Fruit fly (Drosophila melanogaster) whole organism, embryonic: ENCODE results near the gene CG42542.

Source experiments
- Abd-B ChIP-seq: fragments of 200-800 bp; sonication (Bioruptor generic); optimal IDR thresholded peaks from 2 replicates; lab custom pipeline; 2018; ENCODE audit warnings: missing biosample characterization, mild to moderate bottlenecking, missing genetic modification characterization, moderate library complexity
- Adf1 ChIP-seq: fragments of 200-800 bp; sonication (Bioruptor generic); IDR thresholded peaks from 2 replicates; pipeline ENCODE4 v1.3.6; 2022; ENCODE audit warnings: missing biosample characterization, missing genetic modification characterization
- CG10267 ChIP-seq: fragments of 200-800 bp; sonication (Bioruptor generic); optimal IDR thresholded peaks from 2 replicates; lab custom pipeline; 2018; ENCODE audit warnings: missing biosample characterization, mild to moderate bottlenecking, missing genetic modification characterization, moderate library complexity
- CG12219 ChIP-seq: fragments of 200-800 bp; sonication (Bioruptor generic); optimal IDR thresholded peaks from 3 replicates; lab custom pipeline; 2018; ENCODE audit warnings: missing biosample characterization, mild to moderate bottlenecking, missing genetic modification characterization
- CG12659 ChIP-seq: fragments of 200-800 bp; sonication (Bioruptor generic); optimal IDR thresholded peaks from 3 replicates; lab custom pipeline; 2017; ENCODE audit warnings: mild to moderate bottlenecking, missing biosample characterization, missing genetic modification reagents, missing genetic modification characterization
- CG13287 ChIP-seq: fragments of 200-800 bp; sonication (Bioruptor generic); IDR thresholded peaks from 2 replicates; pipeline ENCODE4 v1.3.6; 2022; ENCODE audit warnings: missing biosample characterization, missing genetic modification characterization; ENCODE audit not compliant: partially characterized antibody
- CG1603 ChIP-seq: fragments of 200-800 bp; sonication (Bioruptor generic); optimal IDR thresholded peaks from 2 replicates; lab custom pipeline; 2019; ENCODE audit warnings: missing biosample characterization, mild to moderate bottlenecking, missing genetic modification characterization, moderate library complexity
- CG31441 ChIP-seq: fragments of 200-800 bp; sonication (Bioruptor generic); IDR thresholded peaks from 2 replicates; pipeline ENCODE4 v1.3.6; 2022; ENCODE audit warnings: missing biosample characterization, missing genetic modification characterization
- CG33213 ChIP-seq: fragments of 200-800 bp; sonication (Bioruptor generic); optimal IDR thresholded peaks from 3 replicates; lab custom pipeline; 2016; ENCODE audit warnings: missing biosample characterization, missing genetic modification characterization
- CG3847 ChIP-seq: fragments of 200-800 bp; sonication (Bioruptor generic); IDR thresholded peaks from 2 replicates; pipeline ENCODE4 v1.3.6; 2022; ENCODE audit warnings: missing biosample characterization, missing genetic modification characterization
- CG42726 ChIP-seq: fragments of 200-800 bp; sonication (Bioruptor generic); IDR thresholded peaks from 2 replicates; pipeline ENCODE4 v1.3.6; 2022; ENCODE audit warnings: missing biosample characterization, missing genetic modification characterization; ENCODE audit not compliant: partially characterized antibody
- CG6791 ChIP-seq: fragments of 200-800 bp; sonication (Bioruptor generic); IDR thresholded peaks from 3 replicates; pipeline ENCODE4 v1.3.6; 2022; ENCODE audit warnings: missing biosample characterization, missing genetic modification characterization; ENCODE audit not compliant: partially characterized antibody
- CG8924 ChIP-seq: fragments of 200-800 bp; optimal IDR thresholded peaks from 3 replicates; lab custom pipeline; 2019; ENCODE audit warnings: missing biosample characterization, mild to moderate bottlenecking, missing genetic modification characterization, moderate library complexity
- CG9437 ChIP-seq: fragments of 200-800 bp; sonication (Bioruptor generic); optimal IDR thresholded peaks from 2 replicates; lab custom pipeline; 2018; ENCODE audit warnings: missing biosample characterization, mild to moderate bottlenecking, missing genetic modification characterization
- CG9932 ChIP-seq: fragments of 200-800 bp; sonication (Bioruptor generic); IDR thresholded peaks from 2 replicates; pipeline ENCODE4 v1.3.6; 2022; ENCODE audit warnings: missing biosample characterization, missing genetic modification characterization
- CoRest ChIP-seq: fragments of 200-800 bp; sonication (Bioruptor generic); optimal IDR thresholded peaks from 3 replicates; lab custom pipeline; 2018; ENCODE audit warnings: missing biosample characterization, mild to moderate bottlenecking, missing genetic modification characterization, moderate library complexity
- Doc3 ChIP-seq: fragments of 200-800 bp; sonication (Bioruptor generic); IDR thresholded peaks from 3 replicates; pipeline ENCODE4 v1.3.6; 2022; ENCODE audit warnings: missing biosample characterization, missing genetic modification characterization; ENCODE audit not compliant: partially characterized antibody
- Lhr ChIP-seq: fragments of 200-800 bp; sonication (Bioruptor generic); optimal IDR thresholded peaks from 3 replicates; lab custom pipeline; 2017; ENCODE audit warnings: mild to moderate bottlenecking, missing biosample characterization, missing genetic modification reagents, missing genetic modification characterization
- MESR4 ChIP-seq: fragments of 200-800 bp; sonication (Bioruptor generic); optimal IDR thresholded peaks from 2 replicates; lab custom pipeline; 2018; ENCODE audit warnings: missing biosample characterization, mild to moderate bottlenecking, missing genetic modification characterization, moderate library complexity
- Med ChIP-seq: fragments of 200-800 bp; sonication (Bioruptor generic); peaks from one replicate; lab custom pipeline; 2016; ENCODE audit warnings: missing biosample characterization, missing genetic modification characterization, mild to moderate bottlenecking, inconsistent platforms, moderate library complexity
- Myb ChIP-seq: fragments of 200-800 bp; sonication (Bioruptor generic); optimal IDR thresholded peaks from 2 replicates; lab custom pipeline; 2016; ENCODE audit warnings: missing biosample characterization, missing genetic modification characterization
- Nf-YC ChIP-seq: fragments of 200-800 bp; optimal IDR thresholded peaks from 3 replicates; lab custom pipeline; 2019; ENCODE audit warnings: missing biosample characterization, mild to moderate bottlenecking, missing genetic modification characterization, moderate library complexity
- Opbp ChIP-seq: fragments of 200-800 bp; sonication (Bioruptor generic); IDR thresholded peaks from 3 replicates; pipeline ENCODE4 v1.3.6; 2022; ENCODE audit warnings: missing biosample characterization, missing genetic modification characterization; ENCODE audit not compliant: partially characterized antibody
- Pdp1 ChIP-seq, 2 experiments: fragments of 200-800 bp; sonication (Bioruptor generic); optimal IDR thresholded peaks; 3 replicates each; lab custom pipeline; 2016; ENCODE audit warnings: missing biosample characterization in 2 of 2, missing genetic modification characterization in 2 of 2, mild to moderate bottlenecking in 1 of 2, moderate library complexity in 1 of 2
- Poxn ChIP-seq: fragments of 200-800 bp; sonication (Bioruptor generic); IDR thresholded peaks from 2 replicates; pipeline ENCODE4 v1.3.6; 2022; ENCODE audit warnings: missing biosample characterization, missing genetic modification characterization
- Sry-δ ChIP-seq: fragments of 200-800 bp; sonication (Bioruptor generic); optimal IDR thresholded peaks from 2 replicates; lab custom pipeline; 2016; ENCODE audit warnings: missing biosample characterization, missing genetic modification characterization
- Stat92E ChIP-seq, 3 experiments: fragments of >200 bp in 2 of 3; fragments of 200-800 bp in 1 of 3; sonication (Bioruptor generic) in 1 of 3; optimal IDR thresholded peaks; 2 replicates each; lab custom pipeline; 2017 to 2019; ENCODE audit warnings: missing biosample characterization in 3 of 3, missing genetic modification characterization in 3 of 3, mild to moderate bottlenecking in 1 of 3, moderate library complexity in 1 of 3
- Vsx1 ChIP-seq: fragments of 200-800 bp; sonication (Bioruptor generic); optimal IDR thresholded peaks from 2 replicates; lab custom pipeline; 2017; ENCODE audit warnings: missing biosample characterization, mild to moderate bottlenecking, missing genetic modification characterization, missing genetic modification reagents
- YL-1 ChIP-seq: fragments of 200-800 bp; sonication (Bioruptor generic); optimal IDR thresholded peaks from 3 replicates; lab custom pipeline; 2017; ENCODE audit warnings: missing biosample characterization, mild to moderate bottlenecking, missing genetic modification characterization
- ato ChIP-seq: fragments of 200-800 bp; sonication (Bioruptor generic); IDR thresholded peaks from 2 replicates; pipeline ENCODE4 v1.3.6; 2022; ENCODE audit warnings: missing biosample characterization, missing genetic modification characterization; ENCODE audit not compliant: partially characterized antibody
- az2 ChIP-seq: fragments of 200-800 bp; sonication (Bioruptor generic); optimal IDR thresholded peaks from 3 replicates; lab custom pipeline; 2016; ENCODE audit warnings: missing biosample characterization, missing genetic modification characterization
- bbx ChIP-seq: fragments of 200-800 bp; sonication (Bioruptor generic); IDR thresholded peaks from 2 replicates; pipeline ENCODE4 v1.3.6; 2022; ENCODE audit warnings: missing biosample characterization, missing genetic modification characterization; ENCODE audit not compliant: partially characterized antibody
- caup ChIP-seq: fragments of 200-800 bp; sonication (Bioruptor generic); optimal IDR thresholded peaks from 3 replicates; lab custom pipeline; 2017; ENCODE audit warnings: missing biosample characterization, mild to moderate bottlenecking, missing genetic modification characterization, moderate library complexity; ENCODE audit not compliant: severe bottlenecking
- dm ChIP-seq: fragments of 200-800 bp; sonication (Bioruptor generic); optimal IDR thresholded peaks from 3 replicates; lab custom pipeline; 2016; ENCODE audit warnings: missing biosample characterization, missing genetic modification characterization
- dpn ChIP-seq, 2 experiments: fragments of 200-800 bp; sonication (Bioruptor generic); optimal IDR thresholded peaks; 3 replicates each; lab custom pipeline; 2016; ENCODE audit warnings: missing biosample characterization in 2 of 2, missing genetic modification characterization in 2 of 2
- eyg ChIP-seq: fragments of 200-800 bp; sonication (Bioruptor generic); optimal IDR thresholded peaks from 3 replicates; lab custom pipeline; 2016; ENCODE audit warnings: missing biosample characterization, missing genetic modification characterization
- gcm ChIP-seq: fragments of 200-800 bp; sonication (Bioruptor generic); optimal IDR thresholded peaks from 2 replicates; lab custom pipeline; 2019; ENCODE audit warnings: missing biosample characterization, mild to moderate bottlenecking, missing genetic modification characterization, moderate library complexity
- ham ChIP-seq: fragments of 200-800 bp; sonication (Bioruptor generic); IDR thresholded peaks from 2 replicates; pipeline ENCODE4 v1.3.6; 2022; ENCODE audit warnings: missing biosample characterization, missing genetic modification characterization
- insv ChIP-seq, 2 experiments: fragments of 200-800 bp; sonication (Bioruptor generic); optimal IDR thresholded peaks; 3 replicates each; lab custom pipeline; 2016 to 2018; ENCODE audit warnings: missing biosample characterization in 2 of 2, missing genetic modification characterization in 2 of 2
- inv ChIP-seq: fragments of 200-800 bp; sonication (Bioruptor generic); IDR thresholded peaks from 2 replicates; pipeline ENCODE4 v1.3.6; 2022; ENCODE audit warnings: missing biosample characterization, missing genetic modification characterization; ENCODE audit not compliant: partially characterized antibody
- knrl ChIP-seq: fragments of 200-800 bp; sonication (Bioruptor generic); IDR thresholded peaks from 3 replicates; pipeline ENCODE4 v1.3.6; 2022; ENCODE audit warnings: missing biosample characterization, missing genetic modification characterization; ENCODE audit not compliant: partially characterized antibody
- lilli ChIP-seq: fragments of 200-800 bp; sonication (Bioruptor generic); optimal IDR thresholded peaks from 3 replicates; lab custom pipeline; 2016; ENCODE audit warnings: missing biosample characterization, missing genetic modification characterization
- maf-S ChIP-seq: fragments of 200-800 bp; sonication (Bioruptor generic); optimal IDR thresholded peaks from 2 replicates; lab custom pipeline; 2016; ENCODE audit warnings: missing biosample characterization, missing genetic modification characterization
- phol ChIP-seq: fragments of 200-800 bp; sonication (Bioruptor generic); optimal IDR thresholded peaks from 3 replicates; lab custom pipeline; 2018; ENCODE audit warnings: missing biosample characterization, mild to moderate bottlenecking, missing genetic modification characterization, moderate library complexity
- tx ChIP-seq: fragments of 200-800 bp; sonication (Bioruptor generic); optimal IDR thresholded peaks from 2 replicates; lab custom pipeline; 2016; ENCODE audit warnings: missing biosample characterization, missing genetic modification characterization
- zen2 ChIP-seq: fragments of 200-800 bp; sonication (Bioruptor generic); IDR thresholded peaks from 3 replicates; pipeline ENCODE4 v1.3.6; 2022; ENCODE audit warnings: missing biosample characterization, missing genetic modification characterization; ENCODE audit not compliant: partially characterized antibody
- zfh2 ChIP-seq: fragments of 200-800 bp; sonication (Bioruptor generic); optimal IDR thresholded peaks from 2 replicates; lab custom pipeline; 2016; ENCODE audit warnings: missing biosample characterization, missing genetic modification characterization

Gene CG42542

DNA sequence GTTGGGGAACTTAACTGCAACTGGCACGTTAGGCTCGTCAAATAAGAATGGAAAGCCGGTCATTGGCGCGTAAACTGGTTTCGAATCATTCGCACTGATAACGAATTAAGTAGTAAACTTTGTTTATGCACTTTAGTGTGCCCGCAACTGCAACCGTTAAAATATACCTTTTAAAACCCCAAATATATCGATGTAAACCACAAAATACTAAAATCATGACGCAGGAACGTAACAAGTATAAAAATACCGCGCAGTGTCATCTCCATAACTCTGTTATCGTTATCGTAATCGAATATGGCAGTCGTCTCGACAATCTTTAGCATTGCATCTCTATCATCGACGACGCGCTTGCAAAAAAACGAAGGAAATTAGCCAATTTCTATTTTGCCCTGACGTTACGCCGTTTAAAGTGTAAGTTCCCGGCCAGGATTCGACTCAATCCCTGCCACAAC lies 28.9 kb downstream of the CG42542 start, which contains the start of the genes CG31344 and Caf1-55:
TSS of gene CG31344 (minus strand) at position 51 of the 452 bp plus-strand sequence.
TSS of gene Caf1-55 (plus strand) at position 298 of the 452 bp plus-strand sequence.
- TF ChIP-seq MESR4 (GFP tag; lab: Kevin White, UChicago) (peak; percentile 65), CG1603 (tag; lab: Kevin White, UChicago) (peak; percentile 84), CG9437 (GFP tag; lab: Kevin White, UChicago) (peak; percentile 79), CG9932 (GFP tag; lab: Robert Waterston, UW) (peak; percentile 34; the same call in 1 of the 2 replicates), Opbp (GFP tag; lab: Robert Waterston, UW) (peak; percentile 49; the same call in 1 of the 3 replicates), knrl (GFP tag; lab: Robert Waterston, UW) (peak; percentile 79), Vsx1 (GFP tag; lab: Kevin White, UChicago) (peak; percentile 16), CG10267 (tag; lab: Kevin White, UChicago) (peak; percentile 37), CG42726 (GFP tag; lab: Robert Waterston, UW) (peak; percentile 39; the same call in 1 of the 2 replicates), zen2 (peak; percentile 76), zfh2 (GFP tag; lab: Kevin White, UChicago) (peak; percentile 35), gcm (GFP tag; lab: Kevin White, UChicago) (no peak), Adf1 (GFP tag; lab: Robert Waterston, UW) (no peak; the same call in 1 of the 2 replicates), phol (tag; lab: Kevin White, UChicago) (peak; percentile 89), CG13287 (GFP tag; lab: Robert Waterston, UW) (peak; percentile 92), Nf-YC (tag; lab: Kevin White, UChicago) (peak; percentile 9), CG6791 (GFP tag; lab: Robert Waterston, UW) (peak; percentile 88), Stat92E (GFP tag; optimal IDR thresholded peaks at IDR 0.05; lab: Kevin White, UChicago) (peak in 1 of 3 experiments; percentile 69), Doc3 (GFP tag; lab: Robert Waterston, UW) (peak; percentile 68; the same call in 2 of the 3 replicates), Pdp1 (GFP tag; optimal IDR thresholded peaks at IDR 0.05; lab: Kevin White, UChicago) (peak in 1 of 2 experiments; percentile 60), Sry-δ (GFP tag; lab: Kevin White, UChicago) (peak; percentile 97), maf-S (GFP tag; lab: Kevin White, UChicago) (peak; percentile 12), CG31441 (GFP tag; lab: Robert Waterston, UW) (peak; percentile 23; the same call in 1 of the 2 replicates), CG12659 (peak; percentile 74), CG12219 (no peak), CoRest (tag; lab: Kevin White, UChicago) (peak; percentile 26), ham (GFP tag; lab: Robert Waterston, UW) (no peak), Lhr (GFP tag; lab: Kevin White, UChicago) (peak; percentile 76), eyg (GFP tag; lab: Kevin White, UChicago) (no peak), CG33213 (peak; percentile 20), inv (peak; percentile 58; the same call in 1 of the 2 replicates), Myb (GFP tag; lab: Kevin White, UChicago) (peak; percentile 84), CG8924 (tag; lab: Kevin White, UChicago) (peak; percentile 38), CG3847 (GFP tag; lab: Robert Waterston, UW) (peak; percentile 38; the same call in 1 of the 2 replicates), az2 (GFP tag; lab: Kevin White, UChicago) (peak; percentile 14), Poxn (GFP tag; lab: Robert Waterston, UW) (no peak), Abd-B (GFP tag; lab: Kevin White, UChicago) (peak; percentile 66), YL-1 (GFP tag; lab: Kevin White, UChicago) (peak; percentile 81), ato (0 out of 2 replicates have a peak, but pooled peaks have one; percentile 19), caup (GFP tag; lab: Kevin White, UChicago) (no peak), insv (GFP tag; optimal IDR thresholded peaks at IDR 0.05; lab: Kevin White, UChicago) (peak in 1 of 2 experiments; percentile 18), bbx (GFP tag; lab: Robert Waterston, UW) (peak; percentile 84), Med (peak; percentile 74), tx (peak; percentile 24), dpn (GFP tag; optimal IDR thresholded peaks at IDR 0.05; lab: Kevin White, UChicago) (peak in 1 of 2 experiments; percentile 32), lilli (GFP tag; lab: Kevin White, UChicago) (peak; percentile 37), dm (GFP tag; lab: Kevin White, UChicago) (peak; percentile 60)
